Fruit fly (Drosophila melanogaster) whole organism, adult: Measurements from ENCODE around the gene hiro.
A peak's percentile ranks its signal among the peaks of the same experiment; 100 is the strongest.

ENCODE experiments used
- CG11617 ChIP-seq: fragments of 200-800 bp; sonication (Bioruptor generic); optimal IDR thresholded peaks from 2 replicates; lab custom pipeline; 2017; ENCODE audit warnings: mild to moderate bottlenecking, missing biosample characterization, missing genetic modification reagents, missing genetic modification characterization
- CG12768 ChIP-seq: fragments of 200-800 bp; sonication (Bioruptor generic); optimal IDR thresholded peaks from 2 replicates; lab custom pipeline; 2017; ENCODE audit warnings: missing biosample characterization, missing genetic modification characterization, mild to moderate bottlenecking, moderate library complexity, missing genetic modification reagents
- CG14711 ChIP-seq: fragments of 200-800 bp; sonication (Bioruptor generic); optimal IDR thresholded peaks from 2 replicates; lab custom pipeline; 2018; ENCODE audit warnings: missing biosample characterization, mild to moderate bottlenecking, missing genetic modification characterization, moderate library complexity
- CG1620 ChIP-seq: fragments of 200-800 bp; sonication (Bioruptor generic); optimal IDR thresholded peaks from 2 replicates; lab custom pipeline; 2016; ENCODE audit warnings: missing biosample characterization, missing genetic modification characterization
- CG33017 ChIP-seq: fragments of 200-800 bp; sonication (Bioruptor generic); optimal IDR thresholded peaks from 2 replicates; lab custom pipeline; 2018; ENCODE audit warnings: missing biosample characterization, mild to moderate bottlenecking, missing genetic modification characterization, moderate library complexity
- CG5204 ChIP-seq: fragments of 200-800 bp; sonication (Bioruptor generic); optimal IDR thresholded peaks from 2 replicates; lab custom pipeline; 2016; ENCODE audit warnings: missing biosample characterization, missing genetic modification characterization
- CG7045 ChIP-seq: fragments of 200-800 bp; sonication (Bioruptor generic); optimal IDR thresholded peaks from 2 replicates; lab custom pipeline; 2017; ENCODE audit warnings: missing biosample characterization, mild to moderate bottlenecking, missing genetic modification characterization
- CG7101 ChIP-seq: fragments of 200-800 bp; sonication (Bioruptor generic); optimal IDR thresholded peaks from 2 replicates; lab custom pipeline; 2018; ENCODE audit warnings: missing biosample characterization, mild to moderate bottlenecking, missing genetic modification characterization, moderate library complexity
- Clk ChIP-seq: fragments of 200-800 bp; sonication (Bioruptor generic); optimal IDR thresholded peaks from 2 replicates; lab custom pipeline; 2017; ENCODE audit warnings: missing biosample characterization, missing genetic modification characterization
- Crg-1 ChIP-seq: fragments of 200-800 bp; sonication (Bioruptor generic); optimal IDR thresholded peaks from 2 replicates; lab custom pipeline; 2016; ENCODE audit warnings: missing biosample characterization, missing genetic modification characterization
- Hr96 ChIP-seq: fragments of 200-800 bp; sonication (Bioruptor generic); optimal IDR thresholded peaks from 2 replicates; lab custom pipeline; 2016; ENCODE audit warnings: missing biosample characterization, missing genetic modification characterization
- Mnt ChIP-seq: fragments of 200-800 bp; sonication (Bioruptor generic); optimal IDR thresholded peaks from 2 replicates; lab custom pipeline; 2016; ENCODE audit warnings: missing biosample characterization, mild to moderate bottlenecking, missing genetic modification characterization
- bab1 ChIP-seq: fragments of 200-800 bp; sonication (Bioruptor generic); optimal IDR thresholded peaks from 3 replicates; lab custom pipeline; 2019; ENCODE audit warnings: missing biosample characterization, mild to moderate bottlenecking, missing genetic modification characterization, moderate library complexity
- cic ChIP-seq: fragments of 200-800 bp; sonication (Bioruptor generic); optimal IDR thresholded peaks from 2 replicates; lab custom pipeline; 2017; ENCODE audit warnings: missing biosample characterization, mild to moderate bottlenecking, missing genetic modification characterization, moderate library complexity
- cnc ChIP-seq, 2 experiments: fragments of >200 bp; optimal IDR thresholded peaks; 2 replicates each; lab custom pipeline; 2017
- kay ChIP-seq: fragments of 200-800 bp; sonication (Bioruptor generic); peaks from one replicate; lab custom pipeline; 2016; ENCODE audit warnings: missing biosample characterization, missing genetic modification characterization, borderline replicate concordance
- ovo ChIP-seq: fragments of 200-800 bp; sonication (Bioruptor generic); optimal IDR thresholded peaks from 2 replicates; lab custom pipeline; 2016; ENCODE audit warnings: missing biosample characterization, missing genetic modification characterization
- pad ChIP-seq: fragments of 200-800 bp; sonication (Bioruptor generic); optimal IDR thresholded peaks from 3 replicates; lab custom pipeline; 2017; ENCODE audit warnings: missing biosample characterization, missing genetic modification characterization, mild to moderate bottlenecking, moderate library complexity, missing genetic modification reagents
- tj ChIP-seq: fragments of 200-800 bp; sonication (Bioruptor generic); optimal IDR thresholded peaks from 3 replicates; lab custom pipeline; 2017; ENCODE audit warnings: missing biosample characterization, mild to moderate bottlenecking, missing genetic modification characterization, moderate library complexity
- toe ChIP-seq: fragments of 200-800 bp; sonication (Bioruptor generic); optimal IDR thresholded peaks from 2 replicates; lab custom pipeline; 2016; ENCODE audit warnings: missing biosample characterization, missing genetic modification characterization

hiro gene

DNA sequence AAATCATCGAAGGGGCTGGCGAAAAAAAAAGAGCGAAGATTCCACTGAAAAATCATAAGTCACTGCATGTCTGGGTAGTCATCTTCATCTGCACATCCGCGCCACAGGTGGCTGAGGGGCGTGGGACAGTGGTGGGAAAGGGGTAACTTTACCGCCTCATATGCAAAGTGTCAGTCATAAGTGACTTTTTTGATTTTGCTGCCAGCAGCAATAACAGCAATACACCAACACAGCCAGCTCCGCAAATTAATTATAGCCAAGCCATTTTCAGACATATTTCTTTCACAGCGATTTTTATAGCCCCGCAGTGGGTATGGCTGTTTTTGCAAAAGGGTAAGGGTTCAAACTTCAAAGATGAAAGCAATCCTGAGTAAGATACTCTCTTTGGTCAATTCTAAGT lies 30.6 kb upstream of the hiro start:
- TF ChIP-seq tj, result peak; percentile 92
- no peak for TF ChIP-seq bab1 (GFP tag; lab: Kevin White, UChicago)

DNA sequence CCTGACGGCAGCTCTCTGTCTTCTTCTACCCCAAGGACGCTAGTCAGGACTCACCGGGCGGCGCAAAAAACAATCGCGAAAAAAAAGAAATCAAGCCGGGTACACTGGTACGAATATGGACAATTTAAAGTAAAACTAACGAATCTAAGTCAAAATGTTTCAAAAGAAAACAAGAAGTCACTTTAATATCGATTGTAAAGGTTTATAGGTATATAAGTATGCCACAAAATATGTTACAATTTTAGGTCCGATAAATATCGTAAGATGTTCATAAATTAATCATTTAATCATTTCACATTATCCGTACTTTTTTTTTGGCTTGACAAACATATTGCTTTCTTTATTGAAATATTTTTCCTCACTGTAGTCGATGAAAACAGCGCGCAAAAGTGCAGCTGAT lies 28.3 kb upstream of the hiro start:
- no peak for TF ChIP-seq CG33017 (tag; lab: Kevin White, UChicago)
- no peak for TF ChIP-seq bab1 (GFP tag; lab: Kevin White, UChicago)
- no peak for TF ChIP-seq ovo (GFP tag; lab: Kevin White, UChicago)
- TF ChIP-seq cic (GFP tag; lab: Kevin White, UChicago), result no peak
- no peak for TF ChIP-seq CG12768 (GFP tag; lab: Kevin White, UChicago)
- no peak for TF ChIP-seq Clk (GFP tag; lab: Kevin White, UChicago)
- no peak for TF ChIP-seq Hr96 (GFP tag; lab: Kevin White, UChicago)
- TF ChIP-seq kay (GFP tag; lab: Kevin White, UChicago), result no peak
- TF ChIP-seq CG11617, result no peak
- no peak for TF ChIP-seq CG7101 (tag; lab: Kevin White, UChicago)
- TF ChIP-seq tj, result no peak
- no peak for TF ChIP-seq toe (GFP tag; lab: Kevin White, UChicago)
- no peak for TF ChIP-seq Crg-1 (GFP tag; lab: Kevin White, UChicago)
- no peak for TF ChIP-seq CG1620 (GFP tag; lab: Kevin White, UChicago)

DNA sequence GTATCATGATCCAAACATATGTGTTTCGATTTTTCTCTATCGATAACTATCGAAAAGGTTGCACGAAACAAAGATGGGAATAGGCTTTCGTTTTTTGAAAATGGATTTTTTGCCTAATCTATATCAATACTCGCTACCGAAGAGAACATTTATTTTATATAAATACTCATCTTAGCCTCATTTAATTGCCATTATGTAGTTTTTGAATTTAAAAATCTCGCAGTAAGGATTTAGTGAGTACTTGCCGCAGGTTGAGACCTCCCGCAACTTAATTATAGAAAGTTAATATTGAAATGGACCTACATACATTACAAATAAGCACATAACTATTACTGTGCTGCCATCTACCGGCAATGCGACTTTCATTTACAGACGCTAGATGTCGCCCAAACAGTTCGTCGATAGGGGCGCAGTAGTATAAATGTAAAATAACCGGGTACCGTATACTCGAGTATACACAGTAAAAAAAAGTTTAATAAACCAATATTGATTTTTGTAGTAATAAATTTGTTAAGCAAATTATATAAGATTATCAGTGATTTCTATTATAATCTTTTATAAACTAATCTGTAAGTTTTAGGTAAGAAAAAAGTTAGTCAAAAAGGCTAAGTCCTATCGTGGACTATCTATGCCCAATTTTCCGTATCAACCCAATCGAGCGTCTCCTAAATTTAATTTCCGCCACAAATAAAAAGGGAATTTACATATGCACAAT lies 24.2 kb upstream of the hiro start, which contains the start of gene CG13896:
TSS of gene CG13896 (minus strand) at position 12 of the 715 bp plus-strand sequence.
- TF ChIP-seq CG1620 (GFP tag; lab: Kevin White, UChicago) (peak; percentile 91), CG5204 (GFP tag; lab: Kevin White, UChicago) (peak; percentile 75), CG7101 (tag; lab: Kevin White, UChicago) (peak; percentile 70), ovo (GFP tag; lab: Kevin White, UChicago) (peak; percentile 72), CG7045 (GFP tag; lab: Kevin White, UChicago) (peak; percentile 42), Clk (GFP tag; lab: Kevin White, UChicago) (peak; percentile 22), CG33017 (tag; lab: Kevin White, UChicago) (peak; percentile 49), Mnt (GFP tag; lab: Kevin White, UChicago) (peak; percentile 77), tj (peak; percentile 25), Hr96 (GFP tag; lab: Kevin White, UChicago) (peak; percentile 86), cnc (optimal IDR thresholded peaks at IDR 0.05; lab: Kevin White, UChicago) (no peak), CG14711 (tag; lab: Kevin White, UChicago) (peak; percentile 25), bab1 (GFP tag; lab: Kevin White, UChicago) (peak; percentile 83), pad (GFP tag; lab: Kevin White, UChicago) (peak; percentile 69), kay (GFP tag; lab: Kevin White, UChicago) (no peak), CG12768 (GFP tag; lab: Kevin White, UChicago) (no peak), toe (GFP tag; lab: Kevin White, UChicago) (peak; percentile 79), CG11617 (peak; percentile 50), cic (GFP tag; lab: Kevin White, UChicago) (no peak), Crg-1 (GFP tag; lab: Kevin White, UChicago) (peak; percentile 75)

DNA sequence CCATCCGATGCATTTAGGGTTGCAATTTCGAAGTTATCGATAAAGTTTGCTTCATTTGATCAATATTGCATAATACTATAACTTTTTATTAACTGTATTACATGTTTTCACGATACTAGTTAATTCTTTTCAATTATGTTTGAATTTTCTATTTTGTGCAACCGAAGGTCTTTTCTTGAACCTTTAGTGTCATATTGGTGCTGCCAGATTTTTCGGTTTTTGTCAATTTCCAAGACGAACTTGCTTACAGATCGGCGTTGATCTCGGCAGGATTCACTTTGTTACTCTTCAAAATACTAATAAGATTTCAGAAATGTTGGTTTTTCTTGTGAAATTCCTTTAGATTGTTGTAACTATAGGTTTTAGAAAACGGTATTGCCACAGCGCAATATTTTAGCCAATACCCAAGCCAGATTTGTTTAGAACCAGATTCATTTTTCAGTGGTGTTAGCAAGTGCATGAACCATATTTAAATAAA lies 22.6 kb upstream of the hiro start, which contains the start of gene CkIIalpha-i3:
TSS of gene CkIIalpha-i3 (minus strand) at position 263 of the 478 bp plus-strand sequence.
- TF ChIP-seq CG14711 (tag; lab: Kevin White, UChicago) (no peak), bab1 (GFP tag; lab: Kevin White, UChicago) (no peak), CG1620 (GFP tag; lab: Kevin White, UChicago) (no peak), CG12768 (GFP tag; lab: Kevin White, UChicago) (no peak), Clk (GFP tag; lab: Kevin White, UChicago) (no peak), Hr96 (GFP tag; lab: Kevin White, UChicago) (no peak), ovo (GFP tag; lab: Kevin White, UChicago) (no peak), CG7045 (GFP tag; lab: Kevin White, UChicago) (no peak), Mnt (GFP tag; lab: Kevin White, UChicago) (no peak), CG33017 (tag; lab: Kevin White, UChicago) (no peak), kay (GFP tag; lab: Kevin White, UChicago) (no peak), pad (GFP tag; lab: Kevin White, UChicago) (no peak), CG5204 (GFP tag; lab: Kevin White, UChicago) (no peak)

DNA sequence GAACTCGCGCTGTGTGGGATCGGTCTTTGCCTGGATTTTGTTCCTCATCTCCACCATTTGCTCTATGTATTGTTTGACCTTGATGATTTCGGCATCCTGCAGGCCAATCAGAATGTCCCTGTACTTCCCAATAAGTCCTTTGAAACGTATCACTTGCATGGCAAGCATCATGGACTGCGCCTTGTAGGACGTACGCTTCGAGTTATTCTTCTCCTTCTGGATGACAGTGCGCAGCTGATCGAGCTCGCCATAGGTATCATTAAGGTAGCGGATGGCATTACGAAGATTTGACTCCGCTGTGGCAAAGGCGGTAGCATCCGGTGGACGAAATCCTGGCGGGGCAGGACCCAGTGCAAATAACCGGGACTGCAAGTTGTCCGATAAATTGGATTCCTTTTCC lies 22.1 kb upstream of the hiro start:
- no peak for TF ChIP-seq pad (GFP tag; lab: Kevin White, UChicago)
- TF ChIP-seq Crg-1 (GFP tag; lab: Kevin White, UChicago), result no peak
- no peak for TF ChIP-seq cnc (optimal IDR thresholded peaks at IDR 0.05; lab: Kevin White, UChicago)
- TF ChIP-seq CG5204 (GFP tag; lab: Kevin White, UChicago), result no peak
- no peak for TF ChIP-seq CG7101 (tag; lab: Kevin White, UChicago)
- TF ChIP-seq CG7045 (GFP tag; lab: Kevin White, UChicago), result no peak
- no peak for TF ChIP-seq bab1 (GFP tag; lab: Kevin White, UChicago)
- no peak for TF ChIP-seq Hr96 (GFP tag; lab: Kevin White, UChicago)
- TF ChIP-seq CG12768 (GFP tag; lab: Kevin White, UChicago), result no peak
- no peak for TF ChIP-seq CG14711 (tag; lab: Kevin White, UChicago)
